Worm (Caenorhabditis elegans) whole organism, young adult: ENCODE measurements around the gene zipt-2.1.

Experiments used
- dpl-1 ChIP-seq: fragments of 150-350 bp; optimal IDR thresholded peaks from 2 replicates; lab custom pipeline; 2014; ENCODE audit warnings: missing biosample characterization, missing genetic modification reagents, missing genetic modification characterization
- nhr-90 ChIP-seq: sonication (generic microtip); optimal IDR thresholded peaks from 2 replicates; lab custom pipeline; 2016; ENCODE audit warnings: missing genotype, mild to moderate bottlenecking, missing genetic modification characterization, missing compliant biosample characterization
- snpc-4 ChIP-seq, 5 experiments: fragments of 150-350 bp in 1 of 5; sonication (generic microtip) in 4 of 5; optimal IDR thresholded peaks; 2 replicates each; lab custom pipeline; 2014 to 2018; ENCODE audit warnings: missing genetic modification characterization in 5 of 5, missing biosample characterization in 3 of 5, antibody characterized with exemption in 2 of 5, mild to moderate bottlenecking in 2 of 5, missing compliant biosample characterization in 2 of 5, missing genotype in 2 of 5, moderate library complexity in 2 of 5, missing genetic modification reagents in 1 of 5
- xnd-1 ChIP-seq: sonication (generic microtip); optimal IDR thresholded peaks from 2 replicates; lab custom pipeline; 2016; ENCODE audit warnings: missing genotype, missing genetic modification reagents, missing genetic modification characterization, missing compliant biosample characterization

ce11 chrIV:10764206-10764605 lies 35.2 kb upstream of the zipt-2.1 start, which contains the start of gene T25B9.11:
- TF ChIP-seq xnd-1 (no peak), snpc-4 (GFP tag; optimal IDR thresholded peaks at IDR 0.05; lab: Kevin White, UChicago) (no peak), snpc-4 (tag; optimal IDR thresholded peaks at IDR 0.05; lab: Kevin White, UChicago) (no peak), nhr-90 (no peak), dpl-1 (GFP tag; lab: Kevin White, UChicago) (no peak)
